Worm (Caenorhabditis elegans): ENCODE data around the gene H32C10.1.

The H32C10.1 gene

DNA sequence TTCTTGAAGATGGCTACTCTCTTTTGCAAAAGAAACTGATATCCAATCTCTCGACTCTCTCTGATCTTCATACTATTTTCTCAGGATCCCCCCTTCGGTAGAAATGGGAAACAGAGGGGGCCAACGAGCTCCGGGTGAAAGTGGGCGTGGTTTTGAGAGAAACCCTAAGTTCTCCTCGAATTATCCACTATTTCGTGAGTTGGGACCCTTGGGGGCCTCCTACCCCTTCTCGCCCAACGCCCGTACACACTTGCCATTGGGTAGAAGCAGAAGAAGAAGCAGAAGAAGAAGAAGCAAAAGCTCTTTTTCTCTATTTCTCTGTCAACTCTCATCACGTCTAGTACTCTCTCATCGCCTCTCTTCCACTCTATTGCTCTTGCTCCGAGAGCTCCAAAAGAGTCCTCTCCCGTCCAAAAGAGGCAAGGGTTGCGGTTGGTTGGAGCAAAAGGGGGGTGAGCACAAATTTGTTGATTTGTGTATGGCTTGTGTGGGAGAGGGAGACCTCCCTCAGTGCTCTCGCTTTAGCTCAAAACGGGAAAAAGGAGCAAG lies 39.9 kb downstream of the H32C10.1 start:
- TF ChIP-seq nhr-2 (tag; optimal IDR thresholded peaks at IDR 0.05): no peak
- TF ChIP-seq sptf-1 (tag; optimal IDR thresholded peaks at IDR 0.05): peak; percentile 60
- peak; percentile 41 for TF ChIP-seq lsy-2 (tag; optimal IDR thresholded peaks at IDR 0.05)
- TF ChIP-seq M03D4.4 (tag; optimal IDR thresholded peaks at IDR 0.05): peak; percentile 42
- peak; percentile 84 for TF ChIP-seq ces-1 (GFP tag; optimal IDR thresholded peaks at IDR 0.05)
- peak; percentile 35 for TF ChIP-seq ceh-83 (GFP tag; optimal IDR thresholded peaks at IDR 0.05)
- TF ChIP-seq unc-120 (tag; optimal IDR thresholded peaks at IDR 0.05; ENCODE audit: poor library complexity, severe bottlenecking): peak; percentile 94
- peak; percentile 36 for TF ChIP-seq mls-2 (tag; optimal IDR thresholded peaks at IDR 0.05)
- TF ChIP-seq mep-1 (tag; optimal IDR thresholded peaks at IDR 0.05): peak; percentile 54
- peak; percentile 51 for TF ChIP-seq hlh-1 (tag; optimal IDR thresholded peaks at IDR 0.05)
- TF ChIP-seq unc-39 (tag; optimal IDR thresholded peaks at IDR 0.05): no peak
- TF ChIP-seq drap-1 (GFP tag; optimal IDR thresholded peaks at IDR 0.05): peak; percentile 39
- TF ChIP-seq mab-5 (tag; optimal IDR thresholded peaks at IDR 0.05): no peak

ce11 chrIV:5975202-5975601 lies 41.1 kb downstream of the H32C10.1 start, which contains the start of gene unc-44:
Gene unc-44 (plus strand): TSS chrIV:5975557.
- TF ChIP-seq lin-32 (GFP tag; optimal IDR thresholded peaks at IDR 0.05): no peak
- no peak for TF ChIP-seq zip-8 (tag; optimal IDR thresholded peaks at IDR 0.05)
- TF ChIP-seq ces-1 (GFP tag; optimal IDR thresholded peaks at IDR 0.05): peak; percentile 55

DNA sequence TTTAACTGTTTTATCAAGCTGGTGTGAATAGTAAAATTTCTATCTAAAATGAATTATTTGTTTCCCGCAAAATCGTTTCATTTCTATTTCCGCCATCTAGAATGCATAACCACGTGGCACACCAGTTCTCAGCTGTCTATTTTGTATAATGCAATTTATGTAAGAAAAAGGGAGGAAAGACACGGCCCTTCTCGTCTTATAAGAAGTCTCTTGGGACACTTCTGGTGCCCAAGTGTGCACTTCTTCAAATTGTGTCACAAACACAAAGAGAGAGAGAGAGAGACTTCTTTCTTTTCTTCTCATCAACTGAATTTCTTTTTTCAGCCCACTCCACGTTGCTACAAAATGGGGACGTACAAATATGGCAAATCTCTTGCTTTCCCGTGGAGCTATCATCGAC lies 43.1 kb downstream of the H32C10.1 start:
- TF ChIP-seq lin-32 (GFP tag; optimal IDR thresholded peaks at IDR 0.05) (peak; percentile 4), ztf-11 (tag; optimal IDR thresholded peaks at IDR 0.05) (no peak), ces-1 (GFP tag; optimal IDR thresholded peaks at IDR 0.05) (peak; percentile 92)

ce11 chrIV:5979818-5980217 lies 45.7 kb downstream of the H32C10.1 start:
- TF ChIP-seq elt-1 (tag; optimal IDR thresholded peaks at IDR 0.05; ENCODE audit: borderline replicate concordance, insufficient read depth) (no peak), tbx-8 (GFP tag; optimal IDR thresholded peaks at IDR 0.05) (no peak), lin-13 (tag; optimal IDR thresholded peaks at IDR 0.05) (no peak), ces-1 (GFP tag; optimal IDR thresholded peaks at IDR 0.05) (no peak), bed-3 (GFP tag; optimal IDR thresholded peaks at IDR 0.05) (no peak), nhr-12 (tag; optimal IDR thresholded peaks at IDR 0.05) (no peak), nhr-28 (tag; optimal IDR thresholded peaks at IDR 0.05) (no peak), sptf-1 (tag; optimal IDR thresholded peaks at IDR 0.05) (no peak), unc-120 (tag; optimal IDR thresholded peaks at IDR 0.05; ENCODE audit: poor library complexity, severe bottlenecking) (no peak), ham-2 (GFP tag; optimal IDR thresholded peaks at IDR 0.05) (no peak), drap-1 (GFP tag; optimal IDR thresholded peaks at IDR 0.05) (no peak), elt-3 (tag; optimal IDR thresholded peaks at IDR 0.05) (no peak), unc-62 (GFP tag; optimal IDR thresholded peaks at IDR 0.05) (no peak), sem-2 (GFP tag; optimal IDR thresholded peaks at IDR 0.05) (no peak), snpc-4 (tag; optimal IDR thresholded peaks at IDR 0.05) (no peak), lsy-2 (tag; optimal IDR thresholded peaks at IDR 0.05) (no peak), M03D4.4 (tag; optimal IDR thresholded peaks at IDR 0.05) (no peak), unc-39 (tag; optimal IDR thresholded peaks at IDR 0.05) (no peak), mls-2 (tag; optimal IDR thresholded peaks at IDR 0.05) (no peak)

DNA sequence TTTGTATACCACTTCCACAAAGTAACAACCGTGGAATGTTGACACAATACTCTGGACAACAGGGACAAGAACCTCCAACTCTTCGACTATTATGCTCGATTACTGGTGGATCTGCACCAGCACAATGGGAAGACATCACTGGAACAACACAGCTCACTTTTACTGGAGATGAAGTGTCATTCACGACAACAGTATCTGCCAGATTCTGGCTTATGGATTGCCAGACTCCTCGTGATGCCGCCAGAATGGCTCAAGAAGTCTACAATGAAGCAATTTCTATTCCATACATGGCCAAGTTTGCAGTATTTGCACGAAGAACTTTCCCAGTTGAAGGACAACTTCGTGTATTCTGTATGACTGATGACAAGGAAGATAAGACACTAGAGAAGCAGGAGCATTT lies 49.0 kb downstream of the H32C10.1 start:
- no peak for TF ChIP-seq blmp-1 (tag; optimal IDR thresholded peaks at IDR 0.05)
- TF ChIP-seq bed-3 (GFP tag; optimal IDR thresholded peaks at IDR 0.05): no peak
- TF ChIP-seq unc-62 (GFP tag; optimal IDR thresholded peaks at IDR 0.05): no peak
- no peak for TF ChIP-seq mab-5 (tag; optimal IDR thresholded peaks at IDR 0.05)
- no peak for TF ChIP-seq lin-13 (tag; optimal IDR thresholded peaks at IDR 0.05)
- TF ChIP-seq nhr-12 (tag; optimal IDR thresholded peaks at IDR 0.05): no peak
- TF ChIP-seq tbx-8 (GFP tag; optimal IDR thresholded peaks at IDR 0.05): no peak

- no peak for TF ChIP-seq blmp-1 (tag; optimal IDR thresholded peaks at IDR 0.05)
- TF ChIP-seq snpc-4 (tag; optimal IDR thresholded peaks at IDR 0.05): no peak
- TF ChIP-seq hlh-1 (tag; optimal IDR thresholded peaks at IDR 0.05): peak; percentile 8
- TF ChIP-seq drap-1 (GFP tag; optimal IDR thresholded peaks at IDR 0.05): no peak
- TF ChIP-seq unc-120 (tag; optimal IDR thresholded peaks at IDR 0.05; ENCODE audit: poor library complexity, severe bottlenecking): no peak
Observed at ce11 chrIV:5985422-5985821, 51.3 kb downstream of the H32C10.1 start.
